Worm (Caenorhabditis elegans): ENCODE data around the gene nspe-5.

ce11 chrII:12655816-12656215, 27.1 kb downstream of the nspe-5 start:
- TF ChIP-seq hlh-26 (GFP tag; conservative IDR thresholded peaks at IDR 0.05) (no peak), hrde-1 (tag; optimal IDR thresholded peaks at IDR 0.05; ENCODE audit: borderline replicate concordance) (no peak), mcd-1 (GFP tag; IDR thresholded peaks at IDR 0.05) (no peak), him-1 (tag; optimal IDR thresholded peaks at IDR 0.05) (no peak), nfyb-1 (GFP tag; IDR thresholded peaks at IDR 0.05) (no peak), ztf-18 (tag; optimal IDR thresholded peaks at IDR 0.05) (no peak), F52B5.7 (tag; optimal IDR thresholded peaks at IDR 0.05) (no peak), ceh-100 (GFP tag; IDR thresholded peaks at IDR 0.05) (no peak), xnd-1 (tag; optimal IDR thresholded peaks at IDR 0.05) (no peak), sea-2 (GFP tag; IDR thresholded peaks at IDR 0.05) (no peak), attf-3 (GFP tag; conservative IDR thresholded peaks at IDR 0.05) (no peak), sptf-2 (GFP tag; optimal IDR thresholded peaks at IDR 0.05) (no peak)

Data from whole organism, young adult.